Fruit fly (Drosophila melanogaster): Measurements from ENCODE around the gene hdm.

The hdm gene

DNA sequence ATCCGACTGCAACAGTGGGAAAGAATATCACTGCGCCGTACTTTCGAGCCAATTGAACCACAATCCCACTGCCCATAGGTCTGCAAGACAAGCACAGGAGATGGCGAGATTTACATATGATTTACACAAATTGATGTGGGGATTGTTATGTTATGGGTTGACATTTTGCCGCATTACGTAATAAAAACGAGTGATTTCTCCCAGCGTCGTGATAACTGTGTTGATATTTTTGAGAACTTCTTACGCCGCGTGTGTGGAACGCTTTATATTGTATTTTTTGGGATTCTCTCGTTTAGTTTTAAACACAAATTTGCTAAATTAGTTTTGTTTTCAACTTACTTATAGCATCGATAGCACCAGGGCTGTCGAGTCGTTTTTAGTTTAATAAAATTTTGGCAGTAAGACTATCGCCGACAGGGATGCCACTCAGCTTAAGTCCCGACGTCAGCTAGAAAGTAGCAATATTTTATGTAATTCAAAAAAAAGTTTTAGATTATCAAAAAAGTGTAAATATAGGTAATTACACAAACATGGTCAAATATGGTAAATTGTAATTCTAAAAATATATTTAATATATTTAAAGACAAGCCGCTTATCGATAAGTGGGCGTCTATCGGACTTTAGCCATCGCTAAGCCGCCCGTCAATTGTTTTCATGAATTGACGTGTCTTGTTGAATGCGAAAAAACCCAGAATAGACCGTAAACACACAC is 26.4 kb downstream of the hdm start, which contains the start of the genes CG45089, ND-MNLL and p115 (continued):
- TF ChIP-seq btn (GFP tag; optimal IDR thresholded peaks at IDR 0.05) (no peak), Six4 (GFP tag; optimal IDR thresholded peaks at IDR 0.05) (peak; percentile 38), prd (optimal IDR thresholded peaks at IDR 0.05) (no peak), prd (GFP tag; IDR thresholded peaks at IDR 0.05) (peak; percentile 65), Aef1 (GFP tag; IDR thresholded peaks at IDR 0.05) (peak; percentile 50; the same call in 2 of the 3 replicates), CG8359 (GFP tag; optimal IDR thresholded peaks at IDR 0.05; ENCODE audit: borderline replicate concordance) (no peak), phol (tag; optimal IDR thresholded peaks at IDR 0.05) (peak; percentile 69), al (GFP tag; IDR thresholded peaks at IDR 0.05) (peak; percentile 46; the same call in 1 of the 2 replicates), CG12155 (GFP tag; optimal IDR thresholded peaks at IDR 0.05) (peak; percentile 66), ash1 (GFP tag; optimal IDR thresholded peaks at IDR 0.05) (no peak), CG14014 (GFP tag; IDR thresholded peaks at IDR 0.05) (peak; percentile 47; the same call in 1 of the 2 replicates), CG14441 (GFP tag; IDR thresholded peaks at IDR 0.05) (peak; percentile 15; the same call in 1 of the 2 replicates), CG16863 (GFP tag; optimal IDR thresholded peaks at IDR 0.05) (no peak), CG30020 (tag; optimal IDR thresholded peaks at IDR 0.05) (peak; percentile 67), fd3F (GFP tag; optimal IDR thresholded peaks at IDR 0.05) (peak; percentile 34), Neu2 (GFP tag; optimal IDR thresholded peaks at IDR 0.05; ENCODE audit: borderline replicate concordance) (no peak), CG9215 (GFP tag; IDR thresholded peaks at IDR 0.05) (peak; percentile 25; the same call in 1 of the 2 replicates), fru (optimal IDR thresholded peaks at IDR 0.05) (no peak), Ptx1 (GFP tag; IDR thresholded peaks at IDR 0.05) (peak; percentile 68), Xbp1 (GFP tag; optimal IDR thresholded peaks at IDR 0.05) (peak; percentile 80), tap (tag; optimal IDR thresholded peaks at IDR 0.05) (peak; percentile 39), cas (GFP tag; IDR thresholded peaks at IDR 0.05) (peak; percentile 55; the same call in 1 of the 2 replicates), ase (GFP tag; IDR thresholded peaks at IDR 0.05) (no peak), ftz-f1 (GFP tag; optimal IDR thresholded peaks at IDR 0.05) (no peak), CG6813 (GFP tag; optimal IDR thresholded peaks at IDR 0.05) (no peak), CG9437 (GFP tag; optimal IDR thresholded peaks at IDR 0.05) (peak; percentile 84), Bdp1 (GFP tag; optimal IDR thresholded peaks at IDR 0.05) (no peak), sqz (GFP tag; optimal IDR thresholded peaks at IDR 0.05) (no peak), so (GFP tag; IDR thresholded peaks at IDR 0.05) (no peak), CG13123 (GFP tag; optimal IDR thresholded peaks at IDR 0.05) (no peak), Max (GFP tag; optimal IDR thresholded peaks at IDR 0.05) (peak; percentile 57), CG7786 (GFP tag; optimal IDR thresholded peaks at IDR 0.05) (peak; percentile 11), Antp (GFP tag; optimal IDR thresholded peaks at IDR 0.05) (peak; percentile 30), ci (GFP tag; IDR thresholded peaks at IDR 0.05) (no peak), gfzf (GFP tag; optimal IDR thresholded peaks at IDR 0.05) (peak; percentile 12), kay (GFP tag; optimal IDR thresholded peaks at IDR 0.05) (peak; percentile 46), ara (GFP tag; IDR thresholded peaks at IDR 0.05) (no peak), Doc2 (GFP tag; IDR thresholded peaks at IDR 0.05) (no peak), Opbp (GFP tag; IDR thresholded peaks at IDR 0.05; ENCODE audit: partially characterized antibody) (no peak; the same call in 2 of the 3 replicates), CG10565 (GFP tag; optimal IDR thresholded peaks at IDR 0.05) (no peak), Dbx (GFP tag; IDR thresholded peaks at IDR 0.05) (peak; percentile 74; the same call in 2 of the 3 replicates), CG13424 (tag; optimal IDR thresholded peaks at IDR 0.05) (peak; percentile 72), pan (optimal IDR thresholded peaks at IDR 0.05) (no peak), pan (GFP tag; optimal IDR thresholded peaks at IDR 0.05 in 1 of 2, IDR thresholded peaks at IDR 0.05 in 1 of 2) (peak in 1 of 2 experiments; percentile 20), sisA (GFP tag; IDR thresholded peaks at IDR 0.05) (peak; percentile 51), H2.0 (GFP tag; IDR thresholded peaks at IDR 0.05) (0 out of 2 replicates have a peak, but pooled peaks have one; percentile 14), vfl (GFP tag; optimal IDR thresholded peaks at IDR 0.05) (peak; percentile 45), CG10959 (GFP tag; IDR thresholded peaks at IDR 0.05) (no peak), CG7271 (tag; optimal IDR thresholded peaks at IDR 0.05) (no peak), CG15073 (GFP tag; optimal IDR thresholded peaks at IDR 0.05) (no peak), CG12104 (GFP tag; optimal IDR thresholded peaks at IDR 0.05) (no peak)
